Fruit fly (Drosophila melanogaster) whole organism, prepupa: ENCODE data around the gene CG15023.

ENCODE experiments used
- CG31627 ChIP-seq: fragments of 200-800 bp; sonication (Bioruptor generic); optimal IDR thresholded peaks from 3 replicates; lab custom pipeline; 2016; ENCODE audit warnings: missing biosample characterization, missing genetic modification characterization
- CG7368 ChIP-seq: fragments of 200-800 bp; sonication (Bioruptor generic); optimal IDR thresholded peaks from 3 replicates; lab custom pipeline; 2016; ENCODE audit warnings: missing biosample characterization, missing genetic modification characterization
- fkh ChIP-seq: fragments of 200-800 bp; sonication (Bioruptor generic); optimal IDR thresholded peaks from 3 replicates; lab custom pipeline; 2017; ENCODE audit warnings: missing biosample characterization, mild to moderate bottlenecking, missing genetic modification characterization, moderate library complexity
- net ChIP-seq: fragments of 200-800 bp; sonication (Bioruptor generic); optimal IDR thresholded peaks from 3 replicates; lab custom pipeline; 2016; ENCODE audit warnings: missing biosample characterization, missing genetic modification characterization

DNA sequence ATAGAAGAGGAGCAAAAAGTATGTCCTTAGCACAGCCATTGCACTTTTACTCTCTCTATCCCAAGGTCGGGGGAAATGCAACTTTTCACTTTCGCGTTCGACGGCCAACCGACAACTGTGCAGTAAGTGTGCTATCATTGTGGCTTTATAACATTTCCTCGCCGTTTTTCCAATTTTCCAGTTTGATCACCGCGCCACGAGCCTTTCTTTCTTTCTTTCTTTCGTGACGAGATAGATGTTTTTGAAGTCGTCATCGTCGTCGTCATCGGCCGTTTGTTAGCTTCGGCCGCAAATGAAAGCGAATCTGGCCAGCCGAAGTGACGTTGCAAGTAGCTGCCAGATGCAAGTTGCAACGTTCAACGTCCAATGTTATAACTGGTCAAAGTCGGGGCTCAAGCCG, 39.1 kb upstream of the CG15023 start, which contains the start of gene CG13720:
- TF ChIP-seq CG31627 (GFP tag; lab: Kevin White, UChicago) = no peak
- TF ChIP-seq net (GFP tag; lab: Kevin White, UChicago) = no peak
- no peak for TF ChIP-seq CG7368 (GFP tag; lab: Kevin White, UChicago)
- TF ChIP-seq fkh (GFP tag; lab: Kevin White, UChicago) = no peak
